Worm (Caenorhabditis elegans) whole organism, early embryonic: Measurements from ENCODE around the gene tag-241.

Experiments
- B0310.2 ChIP-seq: sonication (generic microtip); optimal IDR thresholded peaks from 2 replicates; lab custom pipeline; 2016; ENCODE audit warnings: mild to moderate bottlenecking, missing genetic modification characterization, missing compliant biosample characterization
- F13C5.2 ChIP-seq: sonication (generic microtip); optimal IDR thresholded peaks from 2 replicates; lab custom pipeline; 2017; ENCODE audit warnings: mild to moderate bottlenecking, missing genetic modification characterization, inconsistent platforms, missing compliant biosample characterization
- aly-1 ChIP-seq: sonication (generic microtip); optimal IDR thresholded peaks from 2 replicates; lab custom pipeline; 2016; ENCODE audit warnings: missing genetic modification characterization, missing compliant biosample characterization
- ama-1 ChIP-seq: fragments of 150-350 bp; optimal IDR thresholded peaks from 2 replicates; lab custom pipeline; 2014
- ceh-13 ChIP-seq: fragments of 200-800 bp; sonication (Bioruptor generic); optimal IDR thresholded peaks from 2 replicates; lab custom pipeline; 2018; ENCODE audit warnings: mild to moderate bottlenecking, missing genetic modification characterization, missing compliant biosample characterization
- ceh-36 ChIP-seq: sonication (generic microtip); optimal IDR thresholded peaks from 2 replicates; lab custom pipeline; 2016; ENCODE audit warnings: missing genetic modification characterization, inconsistent platforms, missing compliant biosample characterization
- ets-7 ChIP-seq: sonication (generic microtip); optimal IDR thresholded peaks from 2 replicates; lab custom pipeline; 2016; ENCODE audit warnings: missing genotype, missing genetic modification characterization, missing compliant biosample characterization
- flt-1 ChIP-seq: fragments of 200-800 bp; sonication (Bioruptor generic); IDR thresholded peaks from 2 replicates; pipeline ENCODE4 v1.3.6; 2022; ENCODE audit warnings: missing genetic modification characterization, missing compliant biosample characterization
- hmbx-1 ChIP-seq: sonication (generic microtip); optimal IDR thresholded peaks from 2 replicates; lab custom pipeline; 2016; ENCODE audit warnings: mild to moderate bottlenecking, missing genetic modification characterization, missing compliant biosample characterization
- hmg-4 ChIP-seq: fragments of 200-800 bp; sonication (Bioruptor generic); optimal IDR thresholded peaks from 2 replicates; lab custom pipeline; 2018; ENCODE audit warnings: mild to moderate bottlenecking, missing genetic modification characterization, missing compliant biosample characterization
- hnd-1 ChIP-seq: sonication (generic microtip); optimal IDR thresholded peaks from 2 replicates; lab custom pipeline; 2016; ENCODE audit warnings: missing genetic modification characterization, missing compliant biosample characterization
- pes-1 ChIP-seq: fragments of 200-800 bp; sonication (Bioruptor generic); IDR thresholded peaks from 2 replicates; pipeline ENCODE4 v1.3.6; 2022; ENCODE audit warnings: missing genetic modification reagents, missing genetic modification characterization, missing compliant biosample characterization
- scrt-1 ChIP-seq: fragments of 200-800 bp; sonication (Bioruptor generic); IDR thresholded peaks from 2 replicates; pipeline ENCODE4 v1.3.6; 2022; ENCODE audit warnings: missing genetic modification characterization, missing compliant biosample characterization
- sea-1 ChIP-seq: fragments of 200-800 bp; sonication (Bioruptor generic); conservative IDR thresholded peaks from 2 replicates; pipeline ENCODE4 v1.3.6; 2022; ENCODE audit warnings: missing genetic modification characterization, missing compliant biosample characterization
- tbx-11 ChIP-seq: fragments of 200-800 bp; sonication (Bioruptor generic); IDR thresholded peaks from 2 replicates; pipeline ENCODE4 v1.3.6; 2022; ENCODE audit warnings: missing genetic modification characterization, missing compliant biosample characterization
- tbx-37 ChIP-seq: fragments of 200-800 bp; sonication (Bioruptor generic); conservative IDR thresholded peaks from 2 replicates; pipeline ENCODE4 v1.3.6; 2022; ENCODE audit warnings: missing genetic modification reagents, missing genetic modification characterization, missing compliant biosample characterization
- tra-4 ChIP-seq: sonication (generic microtip); optimal IDR thresholded peaks from 2 replicates; lab custom pipeline; 2017; ENCODE audit warnings: missing genetic modification characterization, missing compliant biosample characterization

The tag-241 gene

ce11 chrX:11806175-11806853 is 17.5 kb upstream of the tag-241 start:
- no peak for TF ChIP-seq tbx-11 (GFP tag; lab: Robert Waterston, UW)
- no peak for TF ChIP-seq hmbx-1 (tag; lab: Kevin White, UChicago)

- no peak for TF ChIP-seq ceh-36 (tag; lab: Kevin White, UChicago)
- TF ChIP-seq tra-4 (tag; lab: Kevin White, UChicago), result no peak
- TF ChIP-seq F13C5.2 (tag; lab: Kevin White, UChicago), result no peak
- no peak for TF ChIP-seq scrt-1 (GFP tag; lab: Robert Waterston, UW)
- no peak for TF ChIP-seq ceh-13 (GFP tag; lab: Kevin White, UChicago)
- TF ChIP-seq hnd-1, result no peak
- no peak for TF ChIP-seq flt-1 (GFP tag; lab: Robert Waterston, UW)
- no peak for TF ChIP-seq ama-1 (lab: Kevin White, UChicago)
- no peak for TF ChIP-seq hmbx-1 (tag; lab: Kevin White, UChicago)
- no peak for TF ChIP-seq sea-1 (GFP tag; lab: Robert Waterston, UW)
- no peak for TF ChIP-seq aly-1 (tag; lab: Kevin White, UChicago)
- TF ChIP-seq hmg-4, result no peak
- TF ChIP-seq B0310.2, result no peak
- TF ChIP-seq tbx-11 (GFP tag; lab: Robert Waterston, UW), result no peak
- TF ChIP-seq ets-7, result no peak
- no peak for TF ChIP-seq pes-1
- no peak for TF ChIP-seq tbx-37 (GFP tag; lab: Robert Waterston, UW)
These were observed 9.1 kb upstream of the tag-241 start, which contains the start of gene C34E11.2 for ce11 chrX:11814667-11815066. C34E11.2 (minus strand) TSS chrX:11814750.

- TF ChIP-seq tbx-11 (GFP tag; lab: Robert Waterston, UW), result no peak
- TF ChIP-seq hnd-1, result no peak
- TF ChIP-seq aly-1 (tag; lab: Kevin White, UChicago), result no peak
- TF ChIP-seq flt-1 (GFP tag; lab: Robert Waterston, UW), result no peak
- no peak for TF ChIP-seq sea-1 (GFP tag; lab: Robert Waterston, UW)
- no peak for TF ChIP-seq ama-1 (lab: Kevin White, UChicago)
- TF ChIP-seq pes-1, result no peak
- no peak for TF ChIP-seq B0310.2
- no peak for TF ChIP-seq hmg-4
These were observed 7.0 kb upstream of the tag-241 start for ce11 chrX:11816825-11817224.

- TF ChIP-seq sea-1 (GFP tag; lab: Robert Waterston, UW), result no peak
- no peak for TF ChIP-seq aly-1 (tag; lab: Kevin White, UChicago)
- no peak for TF ChIP-seq tra-4 (tag; lab: Kevin White, UChicago)
- TF ChIP-seq hnd-1, result no peak
- no peak for TF ChIP-seq hmg-4
- no peak for TF ChIP-seq tbx-11 (GFP tag; lab: Robert Waterston, UW)
- TF ChIP-seq B0310.2, result no peak
- no peak for TF ChIP-seq scrt-1 (GFP tag; lab: Robert Waterston, UW)
These were observed 5.1 kb upstream of the tag-241 start for ce11 chrX:11818711-11819110.

- TF ChIP-seq pes-1 (no peak), tbx-11 (GFP tag; lab: Robert Waterston, UW) (no peak), aly-1 (tag; lab: Kevin White, UChicago) (no peak), tra-4 (tag; lab: Kevin White, UChicago) (no peak), tbx-37 (GFP tag; lab: Robert Waterston, UW) (no peak), ama-1 (lab: Kevin White, UChicago) (no peak), ets-7 (no peak), flt-1 (GFP tag; lab: Robert Waterston, UW) (no peak), hmbx-1 (tag; lab: Kevin White, UChicago) (no peak), ceh-13 (GFP tag; lab: Kevin White, UChicago) (no peak), F13C5.2 (tag; lab: Kevin White, UChicago) (no peak), ceh-36 (tag; lab: Kevin White, UChicago) (no peak), scrt-1 (GFP tag; lab: Robert Waterston, UW) (no peak), B0310.2 (no peak), sea-1 (GFP tag; lab: Robert Waterston, UW) (no peak)
These were observed 2.6 kb upstream of the tag-241 start for ce11 chrX:11821159-11821720.

- TF ChIP-seq tra-4 (tag; lab: Kevin White, UChicago), result no peak
- no peak for TF ChIP-seq F13C5.2 (tag; lab: Kevin White, UChicago)
- no peak for TF ChIP-seq B0310.2
- no peak for TF ChIP-seq hnd-1
- no peak for TF ChIP-seq sea-1 (GFP tag; lab: Robert Waterston, UW)
- no peak for TF ChIP-seq tbx-11 (GFP tag; lab: Robert Waterston, UW)
- TF ChIP-seq ceh-13 (GFP tag; lab: Kevin White, UChicago), result no peak
- no peak for TF ChIP-seq ceh-36 (tag; lab: Kevin White, UChicago)
- TF ChIP-seq flt-1 (GFP tag; lab: Robert Waterston, UW), result no peak
- TF ChIP-seq hmg-4, result no peak
- TF ChIP-seq scrt-1 (GFP tag; lab: Robert Waterston, UW), result no peak
- no peak for TF ChIP-seq pes-1
- no peak for TF ChIP-seq ama-1 (lab: Kevin White, UChicago)
- TF ChIP-seq hmbx-1 (tag; lab: Kevin White, UChicago), result no peak
- TF ChIP-seq tbx-37 (GFP tag; lab: Robert Waterston, UW), result no peak
- no peak for TF ChIP-seq aly-1 (tag; lab: Kevin White, UChicago)
These were observed 3.1 kb downstream of the tag-241 start for ce11 chrX:11826892-11827291.

- no peak for TF ChIP-seq tbx-37 (GFP tag; lab: Robert Waterston, UW)
- TF ChIP-seq F13C5.2 (tag; lab: Kevin White, UChicago), result no peak
- no peak for TF ChIP-seq scrt-1 (GFP tag; lab: Robert Waterston, UW)
- no peak for TF ChIP-seq hmg-4
- TF ChIP-seq ets-7, result no peak
- TF ChIP-seq tra-4 (tag; lab: Kevin White, UChicago), result no peak
- no peak for TF ChIP-seq ceh-36 (tag; lab: Kevin White, UChicago)
- TF ChIP-seq aly-1 (tag; lab: Kevin White, UChicago), result no peak
- TF ChIP-seq ama-1 (lab: Kevin White, UChicago), result no peak
- TF ChIP-seq tbx-11 (GFP tag; lab: Robert Waterston, UW), result no peak
- TF ChIP-seq sea-1 (GFP tag; lab: Robert Waterston, UW), result no peak
These were observed 3.7 kb downstream of the tag-241 start for ce11 chrX:11827528-11827927.
